Worm (Caenorhabditis elegans) whole organism, L3 larva: ENCODE measurements around the gene C43F9.4.

Experiments
- R02D3.7 ChIP-seq: fragments of 150-350 bp; optimal IDR thresholded peaks from 2 replicates; lab custom pipeline; 2014; ENCODE audit warnings: missing biosample characterization, missing genetic modification characterization
- ZK546.5 ChIP-seq: sonication (generic microtip); optimal IDR thresholded peaks from 2 replicates; lab custom pipeline; 2017; ENCODE audit warnings: missing biosample characterization, missing genetic modification characterization
- ama-1 ChIP-seq: fragments of 150-350 bp; optimal IDR thresholded peaks from 2 replicates; lab custom pipeline; 2018
- ceh-16 ChIP-seq: sonication (generic microtip); optimal IDR thresholded peaks from 2 replicates; lab custom pipeline; 2017; ENCODE audit warnings: missing biosample characterization, missing genetic modification characterization
- ceh-82 ChIP-seq: fragments of 150-350 bp; optimal IDR thresholded peaks from 2 replicates; lab custom pipeline; 2014; ENCODE audit warnings: missing biosample characterization, missing genetic modification characterization
- egl-5 ChIP-seq: fragments of 150-350 bp; optimal IDR thresholded peaks from 2 replicates; lab custom pipeline; 2017; ENCODE audit warnings: missing biosample characterization, missing genetic modification reagents, missing genetic modification characterization, inconsistent platforms
- elt-1 ChIP-seq: fragments of 150-350 bp; optimal IDR thresholded peaks from 2 replicates; lab custom pipeline; 2014; ENCODE audit warnings: missing biosample characterization, missing genetic modification characterization
- elt-3 ChIP-seq, 3 experiments: fragments of 150-350 bp in 1 of 3; sonication (generic microtip) in 2 of 3; optimal IDR thresholded peaks; 2 replicates in 2 of 3; 4 replicates in 1 of 3; lab custom pipeline; 2014 to 2017; ENCODE audit warnings: missing biosample characterization in 3 of 3, missing genetic modification characterization in 3 of 3
- fkh-10 ChIP-seq: sonication (generic microtip); optimal IDR thresholded peaks from 2 replicates; lab custom pipeline; 2017; ENCODE audit warnings: missing biosample characterization, missing genetic modification reagents, missing genetic modification characterization
- hmg-11 ChIP-seq: sonication (generic microtip); optimal IDR thresholded peaks from 2 replicates; lab custom pipeline; 2016; ENCODE audit warnings: missing genetic modification characterization, missing compliant biosample characterization
- lin-39 ChIP-seq: fragments of 150-350 bp; optimal IDR thresholded peaks from 2 replicates; lab custom pipeline; 2018; ENCODE audit warnings: missing biosample characterization, missing genetic modification reagents, missing genetic modification characterization
- mdl-1 ChIP-seq: fragments of 150-350 bp; optimal IDR thresholded peaks from 2 replicates; lab custom pipeline; 2014; ENCODE audit warnings: missing biosample characterization, missing genetic modification characterization
- mml-1 ChIP-seq: fragments of 150-350 bp; sonication (generic microtip); optimal IDR thresholded peaks from 3 replicates; lab custom pipeline; 2014; ENCODE audit warnings: missing biosample characterization, missing genetic modification characterization
- nhr-11 ChIP-seq: fragments of 150-350 bp; optimal IDR thresholded peaks from 2 replicates; lab custom pipeline; 2014; ENCODE audit warnings: missing biosample characterization, missing genetic modification characterization
- nhr-12 ChIP-seq: fragments of 150-350 bp; optimal IDR thresholded peaks from 2 replicates; lab custom pipeline; 2014; ENCODE audit warnings: missing biosample characterization, missing genetic modification characterization
- nhr-23 ChIP-seq: fragments of 150-350 bp; optimal IDR thresholded peaks from 2 replicates; lab custom pipeline; 2014; ENCODE audit warnings: missing biosample characterization, missing genetic modification reagents, missing genetic modification characterization
- nhr-237 ChIP-seq: fragments of 150-350 bp; optimal IDR thresholded peaks from 2 replicates; lab custom pipeline; 2014; ENCODE audit warnings: missing biosample characterization, missing genetic modification characterization
- nhr-25 ChIP-seq: sonication (generic microtip); optimal IDR thresholded peaks from 2 replicates; lab custom pipeline; 2017; ENCODE audit warnings: missing biosample characterization, missing genetic modification characterization
- nhr-28 ChIP-seq: fragments of 150-350 bp; optimal IDR thresholded peaks from 2 replicates; lab custom pipeline; 2014; ENCODE audit warnings: missing biosample characterization, missing genetic modification characterization
- nhr-43 ChIP-seq: sonication (generic microtip); optimal IDR thresholded peaks from 2 replicates; lab custom pipeline; 2016; ENCODE audit warnings: mild to moderate bottlenecking, missing genetic modification characterization, missing compliant biosample characterization; ENCODE audit not compliant: poor library complexity, severe bottlenecking
- nhr-76 ChIP-seq: fragments of 150-350 bp; sonication (generic microtip); optimal IDR thresholded peaks from 5 replicates; lab custom pipeline; 2014; ENCODE audit warnings: missing biosample characterization, missing genetic modification characterization
- nhr-77 ChIP-seq: fragments of 150-350 bp; optimal IDR thresholded peaks from 2 replicates; lab custom pipeline; 2014; ENCODE audit warnings: missing biosample characterization, missing genetic modification characterization
- pqm-1 ChIP-seq: fragments of 150-350 bp; optimal IDR thresholded peaks from 2 replicates; lab custom pipeline; 2017; ENCODE audit warnings: missing biosample characterization, missing genetic modification characterization, inconsistent platforms
- sea-2 ChIP-seq: fragments of 150-350 bp; sonication (generic microtip); optimal IDR thresholded peaks from 4 replicates; lab custom pipeline; 2014; ENCODE audit warnings: missing biosample characterization, missing genetic modification reagents, missing genetic modification characterization
- skn-1 ChIP-seq: fragments of 150-350 bp; optimal IDR thresholded peaks from 2 replicates; lab custom pipeline; 2014; ENCODE audit warnings: missing biosample characterization, missing genetic modification characterization
- snpc-4 ChIP-seq: fragments of 150-350 bp; optimal IDR thresholded peaks from 2 replicates; lab custom pipeline; 2014; ENCODE audit warnings: missing biosample characterization, missing genetic modification characterization
- tbx-2 ChIP-seq: sonication (generic microtip); optimal IDR thresholded peaks from 2 replicates; lab custom pipeline; 2016; ENCODE audit warnings: mild to moderate bottlenecking, missing genetic modification characterization, missing compliant biosample characterization
- zag-1 ChIP-seq: fragments of 150-350 bp; optimal IDR thresholded peaks from 2 replicates; lab custom pipeline; 2014; ENCODE audit warnings: missing biosample characterization, missing genetic modification characterization
- ztf-4 ChIP-seq: fragments of 150-350 bp; optimal IDR thresholded peaks from 2 replicates; lab custom pipeline; 2014; ENCODE audit warnings: missing biosample characterization, missing genetic modification characterization

C43F9.4 gene

ce11 chrIV:10578367-10578766, 10.6 kb downstream of the C43F9.4 start, which contains the start of gene lgc-43:
Gene lgc-43 (plus strand): TSS chrIV:10578667.
- TF ChIP-seq hmg-11 (tag; lab: Kevin White, UChicago) (no peak), nhr-76 (tag; lab: Kevin White, UChicago) (peak; percentile 67)

- TF ChIP-seq nhr-43 (tag; lab: Kevin White, UChicago) (no peak), mdl-1 (tag; lab: Kevin White, UChicago) (no peak), nhr-12 (tag; lab: Kevin White, UChicago) (no peak), nhr-237 (tag; lab: Kevin White, UChicago) (no peak)
Measured at ce11 chrIV:10577600-10577999, 11.4 kb downstream of the C43F9.4 start.

- TF ChIP-seq nhr-23, result peak; percentile 34
- TF ChIP-seq nhr-11, result no peak
Measured at ce11 chrIV:10576624-10577023, 12.3 kb downstream of the C43F9.4 start.

- TF ChIP-seq egl-5 (tag; lab: Kevin White, UChicago), result peak; percentile 13
- no peak for TF ChIP-seq nhr-237 (tag; lab: Kevin White, UChicago)
- no peak for TF ChIP-seq nhr-28 (tag; lab: Kevin White, UChicago)
- TF ChIP-seq, all 47 proteins: peak for 1
Measured at ce11 chrIV:10576050-10576449, 12.9 kb downstream of the C43F9.4 start, which contains the start of gene efn-2. Gene efn-2 (plus strand): TSS chrIV:10576350.

- no peak for TF ChIP-seq elt-3 (tag; optimal IDR thresholded peaks at IDR 0.05; lab: Kevin White, UChicago)
- TF ChIP-seq pqm-1 (tag; lab: Kevin White, UChicago), result no peak
- peak; percentile 34 for TF ChIP-seq lin-39 (tag; lab: Kevin White, UChicago)
- TF ChIP-seq zag-1 (tag; lab: Kevin White, UChicago), result no peak
- TF ChIP-seq nhr-237 (tag; lab: Kevin White, UChicago), result no peak
- TF ChIP-seq, all 47 proteins: peak for 1
Measured at ce11 chrIV:10574471-10574870, 14.5 kb downstream of the C43F9.4 start.

DNA sequence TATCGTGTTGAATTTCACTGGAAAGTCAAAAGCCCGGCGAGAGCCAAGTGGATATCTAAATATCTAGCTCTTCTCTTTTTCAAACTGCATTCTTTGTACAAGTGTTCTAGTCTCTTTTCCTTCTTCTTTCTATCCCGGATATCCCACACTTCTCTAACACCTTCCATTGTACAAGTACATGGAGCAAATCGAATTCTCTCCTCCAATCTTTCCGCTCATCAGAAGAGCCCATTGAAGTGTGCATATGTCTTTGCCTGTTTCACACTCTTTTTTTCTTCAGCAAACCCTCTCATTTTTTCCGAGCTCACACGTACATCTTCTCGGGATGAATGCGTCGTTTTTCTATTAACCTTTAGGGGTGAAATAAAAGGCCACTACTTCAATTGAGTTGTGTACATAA, 15.5 kb downstream of the C43F9.4 start:
- TF ChIP-seq fkh-10 (GFP tag; lab: Kevin White, UChicago), result peak; percentile 76
- TF ChIP-seq nhr-12 (tag; lab: Kevin White, UChicago), result no peak
- TF ChIP-seq tbx-2 (tag; lab: Kevin White, UChicago), result no peak

ce11 chrIV:10571020-10571419, 18.0 kb downstream of the C43F9.4 start:
- no peak for TF ChIP-seq skn-1 (tag; lab: Kevin White, UChicago)
- no peak for TF ChIP-seq elt-1
- no peak for TF ChIP-seq sea-2 (GFP tag; lab: Kevin White, UChicago)
- no peak for TF ChIP-seq ceh-82 (tag; lab: Kevin White, UChicago)
- no peak for TF ChIP-seq R02D3.7
- TF ChIP-seq nhr-12 (tag; lab: Kevin White, UChicago), result no peak
- TF ChIP-seq pqm-1 (tag; lab: Kevin White, UChicago), result no peak
- TF ChIP-seq fkh-10 (GFP tag; lab: Kevin White, UChicago), result no peak
- TF ChIP-seq mml-1 (tag; lab: Kevin White, UChicago), result no peak
- no peak for TF ChIP-seq nhr-25
- TF ChIP-seq zag-1 (tag; lab: Kevin White, UChicago), result no peak
- TF ChIP-seq nhr-77 (tag; lab: Kevin White, UChicago), result no peak
- TF ChIP-seq mdl-1 (tag; lab: Kevin White, UChicago), result no peak
- TF ChIP-seq ZK546.5 (tag; lab: Kevin White, UChicago), result no peak
- no peak for TF ChIP-seq egl-5 (tag; lab: Kevin White, UChicago)
- TF ChIP-seq ama-1 (lab: Kevin White, UChicago), result no peak
- TF ChIP-seq nhr-237 (tag; lab: Kevin White, UChicago), result no peak
- no peak for TF ChIP-seq snpc-4 (tag; lab: Kevin White, UChicago)
- TF ChIP-seq ztf-4, result no peak
- TF ChIP-seq ceh-16 (tag; lab: Kevin White, UChicago), result no peak
- TF ChIP-seq, all 47 proteins: peak for 0
